Fruit fly (Drosophila melanogaster): ENCODE data around the gene tos.

tos gene

DNA sequence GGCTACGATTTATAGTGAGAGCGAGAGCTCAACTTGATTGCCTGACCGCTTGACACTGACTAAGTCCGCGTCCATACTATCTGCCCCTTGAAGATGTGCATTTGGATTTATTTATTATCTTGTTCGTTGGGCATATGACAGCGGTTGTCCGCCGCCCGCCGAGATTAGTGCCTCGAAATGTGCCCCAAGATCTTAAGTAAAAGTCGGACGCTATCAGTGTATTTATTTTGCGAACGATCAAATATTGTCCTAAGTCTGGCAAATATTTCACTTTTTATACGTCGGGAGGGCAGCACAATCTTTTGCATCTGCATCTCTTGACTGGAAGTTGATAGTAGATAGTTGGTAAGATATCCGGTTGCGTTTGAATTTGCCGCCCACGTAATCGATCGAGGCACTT, 31.8 kb upstream of the tos start, which contains the start of gene Irk3:
Gene Irk3, minus strand, starts transcription at position 63 of the 400 bp plus-strand sequence.
- TF ChIP-seq usp (GFP tag; optimal IDR thresholded peaks at IDR 0.05) (no peak), Dfd (GFP tag; optimal IDR thresholded peaks at IDR 0.05) (no peak), Abd-B (GFP tag; optimal IDR thresholded peaks at IDR 0.05) (no peak), OdsH (GFP tag; optimal IDR thresholded peaks at IDR 0.05) (no peak), tai (GFP tag; optimal IDR thresholded peaks at IDR 0.05) (no peak), rgr (GFP tag; optimal IDR thresholded peaks at IDR 0.05) (no peak), pan (optimal IDR thresholded peaks at IDR 0.05) (no peak), Vsx2 (GFP tag; optimal IDR thresholded peaks at IDR 0.05; ENCODE audit: partially characterized antibody) (no peak)

DNA sequence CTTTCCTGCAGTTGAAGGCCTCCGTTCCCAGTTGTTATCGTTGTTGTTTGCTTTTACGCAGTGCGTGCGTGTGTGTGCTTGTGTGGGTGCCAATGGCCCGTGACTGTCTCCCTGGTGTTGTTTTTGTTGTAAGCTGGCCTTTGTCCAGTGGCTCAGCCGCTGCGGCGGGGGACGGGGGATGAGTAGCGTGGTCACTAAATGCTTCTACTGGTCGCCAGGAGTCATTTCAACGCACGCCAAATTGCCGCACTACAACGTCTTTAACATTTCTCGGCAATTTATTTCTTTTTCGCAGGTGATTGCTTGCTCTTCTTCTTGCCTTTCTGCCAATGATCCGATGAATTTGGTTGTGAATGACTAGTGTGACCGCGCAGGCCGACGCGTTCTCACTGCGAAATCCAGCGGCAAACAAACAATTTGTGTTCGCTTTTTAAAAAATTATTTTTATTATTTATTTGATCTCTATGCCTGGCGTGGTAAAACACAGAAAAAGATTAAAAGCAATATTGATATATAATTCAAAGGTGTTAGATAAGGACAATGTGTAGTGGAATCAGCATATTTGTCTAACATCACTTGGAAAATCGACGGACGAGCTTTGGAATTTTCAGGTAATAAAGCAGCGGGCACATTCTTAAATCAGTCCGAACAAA, 26.5 kb upstream of the tos start, which contains the start of the genes Faf2 and Grip71:
Gene Faf2, minus strand, starts transcription at position 450 of the 653 bp plus-strand sequence.
Gene Grip71, plus strand, starts transcription at position 608 of the 653 bp plus-strand sequence.
- TF ChIP-seq dsf (GFP tag; optimal IDR thresholded peaks at IDR 0.05; ENCODE audit: borderline replicate concordance) (peak; percentile 60), Rel (GFP tag; optimal IDR thresholded peaks at IDR 0.05) (peak; percentile 3), Rel (tag; optimal IDR thresholded peaks at IDR 0.05) (peak; percentile 60), N (GFP tag; optimal IDR thresholded peaks at IDR 0.05) (peak; percentile 73), dmrt93B (GFP tag; optimal IDR thresholded peaks at IDR 0.05) (peak; percentile 83), CG32264 (GFP tag; optimal IDR thresholded peaks at IDR 0.05) (peak; percentile 51), woc (GFP tag; optimal IDR thresholded peaks at IDR 0.05) (peak; percentile 61), tai (GFP tag; optimal IDR thresholded peaks at IDR 0.05) (no peak), HLH106 (tag; optimal IDR thresholded peaks at IDR 0.05) (peak; percentile 88), sage (GFP tag; optimal IDR thresholded peaks at IDR 0.05) (peak; percentile 72), Abd-B (GFP tag; optimal IDR thresholded peaks at IDR 0.05) (no peak), psq (GFP tag; optimal IDR thresholded peaks at IDR 0.05) (peak; percentile 62), Hnf4 (GFP tag; optimal IDR thresholded peaks at IDR 0.05) (peak; percentile 77), br (GFP tag; optimal IDR thresholded peaks at IDR 0.05) (peak; percentile 60), Sp1 (GFP tag; optimal IDR thresholded peaks at IDR 0.05) (peak; percentile 66), Hr83 (GFP tag; optimal IDR thresholded peaks at IDR 0.05; ENCODE audit: poor library complexity, severe bottlenecking) (no peak), Dif (GFP tag; optimal IDR thresholded peaks at IDR 0.05; ENCODE audit: partially characterized antibody) (no peak), foxo (GFP tag; optimal IDR thresholded peaks at IDR 0.05) (peak in 1 of 2 experiments; percentile 81), rgr (GFP tag; optimal IDR thresholded peaks at IDR 0.05) (peak; percentile 82), sv (GFP tag; optimal IDR thresholded peaks at IDR 0.05) (peak; percentile 57), h (GFP tag; optimal IDR thresholded peaks at IDR 0.05) (peak; percentile 79), Mio (GFP tag; optimal IDR thresholded peaks at IDR 0.05) (no peak), Vsx2 (GFP tag; optimal IDR thresholded peaks at IDR 0.05; ENCODE audit: partially characterized antibody) (no peak), GATAd (GFP tag; optimal IDR thresholded peaks at IDR 0.05) (peak; percentile 36), pan (optimal IDR thresholded peaks at IDR 0.05) (no peak), OdsH (GFP tag; optimal IDR thresholded peaks at IDR 0.05) (peak; percentile 42), ey (GFP tag; optimal IDR thresholded peaks at IDR 0.05) (peak; percentile 74), Myc (optimal IDR thresholded peaks at IDR 0.05) (no peak), Dfd (GFP tag; optimal IDR thresholded peaks at IDR 0.05) (no peak), Jra (GFP tag; optimal IDR thresholded peaks at IDR 0.05) (peak; percentile 39), CG9705 (GFP tag; optimal IDR thresholded peaks at IDR 0.05) (peak; percentile 57), fru (GFP tag; optimal IDR thresholded peaks at IDR 0.05) (peak; percentile 72)

DNA sequence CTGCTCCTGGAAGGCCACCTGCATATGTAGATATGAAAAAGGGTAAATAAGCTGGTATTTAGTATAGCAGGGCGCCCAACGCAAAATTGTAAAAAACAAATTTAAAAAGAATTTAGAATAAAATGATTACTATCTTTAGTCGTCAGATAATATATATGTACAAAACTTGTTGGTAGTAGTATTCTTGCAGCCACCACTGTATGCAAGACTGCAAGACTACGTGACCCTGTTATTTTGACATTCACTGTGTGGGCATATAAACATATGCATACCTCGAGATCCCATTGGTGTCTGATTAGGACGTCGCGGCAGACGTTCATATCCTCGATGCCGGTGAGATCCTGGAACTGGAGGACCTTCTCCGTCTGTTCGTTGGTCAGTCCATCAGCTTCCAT, 26.0 kb upstream of the tos start:
- TF ChIP-seq Hnf4 (GFP tag; optimal IDR thresholded peaks at IDR 0.05) = peak; percentile 63
- no peak for TF ChIP-seq Jra (GFP tag; optimal IDR thresholded peaks at IDR 0.05)
- peak; percentile 59 for TF ChIP-seq rgr (GFP tag; optimal IDR thresholded peaks at IDR 0.05)
- TF ChIP-seq dsf (GFP tag; optimal IDR thresholded peaks at IDR 0.05; ENCODE audit: borderline replicate concordance) = no peak
- peak; percentile 53 for TF ChIP-seq fru (GFP tag; optimal IDR thresholded peaks at IDR 0.05)
- TF ChIP-seq h (GFP tag; optimal IDR thresholded peaks at IDR 0.05) = peak; percentile 43
- TF ChIP-seq br (GFP tag; optimal IDR thresholded peaks at IDR 0.05) = peak; percentile 38
- TF ChIP-seq CG32264 (GFP tag; optimal IDR thresholded peaks at IDR 0.05) = peak; percentile 10
- no peak for TF ChIP-seq CrebA (GFP tag; optimal IDR thresholded peaks at IDR 0.05; ENCODE audit: borderline replicate concordance)
- TF ChIP-seq Hr83 (GFP tag; optimal IDR thresholded peaks at IDR 0.05; ENCODE audit: poor library complexity, severe bottlenecking) = peak; percentile 25
- no peak for TF ChIP-seq Dfd (GFP tag; optimal IDR thresholded peaks at IDR 0.05)
- TF ChIP-seq foxo (GFP tag; optimal IDR thresholded peaks at IDR 0.05) = peak in 1 of 2 experiments; percentile 54
- TF ChIP-seq OdsH (GFP tag; optimal IDR thresholded peaks at IDR 0.05) = peak; percentile 36
- TF ChIP-seq ey (GFP tag; optimal IDR thresholded peaks at IDR 0.05) = peak; percentile 22

Measured in whole organism, wandering third instar larva.